Fruit fly (Drosophila melanogaster) whole organism, embryonic: Measurements from ENCODE around the gene Dap160.

ENCODE experiments used
- Abd-B ChIP-seq: fragments of 200-800 bp; sonication (Bioruptor generic); optimal IDR thresholded peaks from 2 replicates; lab custom pipeline; 2018; ENCODE audit warnings: missing biosample characterization, mild to moderate bottlenecking, missing genetic modification characterization, moderate library complexity
- B-H2 ChIP-seq: fragments of 200-800 bp; sonication (Bioruptor generic); optimal IDR thresholded peaks from 2 replicates; lab custom pipeline; 2018; ENCODE audit warnings: missing biosample characterization, mild to moderate bottlenecking, missing genetic modification characterization
- BEAF-32 ChIP-seq: fragments of 200-800 bp; sonication (Bioruptor generic); optimal IDR thresholded peaks from 3 replicates; lab custom pipeline; 2017; ENCODE audit warnings: missing biosample characterization, missing genetic modification characterization, mild to moderate bottlenecking, moderate library complexity, missing genetic modification reagents
- CG10366 ChIP-seq: fragments of 200-800 bp; sonication (Bioruptor generic); IDR thresholded peaks from 2 replicates; pipeline ENCODE4 v1.3.6; 2022; ENCODE audit warnings: missing biosample characterization, missing genetic modification characterization
- CG10979 ChIP-seq: fragments of 200-800 bp; sonication (Bioruptor generic); optimal IDR thresholded peaks from 2 replicates; lab custom pipeline; 2018; ENCODE audit warnings: missing biosample characterization, mild to moderate bottlenecking, missing genetic modification characterization, moderate library complexity
- CG11560 ChIP-seq: fragments of 200-800 bp; sonication (Bioruptor generic); IDR thresholded peaks from 3 replicates; pipeline ENCODE4 v1.3.6; 2022; ENCODE audit warnings: missing biosample characterization, missing genetic modification characterization
- CG12769 ChIP-seq: fragments of 200-800 bp; sonication (Bioruptor generic); optimal IDR thresholded peaks from 2 replicates; lab custom pipeline; 2019; ENCODE audit warnings: missing biosample characterization, mild to moderate bottlenecking, missing genetic modification characterization, moderate library complexity
- CG15073 ChIP-seq: fragments of 200-800 bp; sonication (Bioruptor generic); optimal IDR thresholded peaks from 2 replicates; lab custom pipeline; 2016; ENCODE audit warnings: missing biosample characterization, missing genetic modification characterization
- CG17912 ChIP-seq: fragments of 200-800 bp; sonication (Bioruptor generic); optimal IDR thresholded peaks from 2 replicates; lab custom pipeline; 2018; ENCODE audit warnings: missing biosample characterization, mild to moderate bottlenecking, missing genetic modification characterization
- CG3065 ChIP-seq: fragments of 200-800 bp; sonication (Bioruptor generic); optimal IDR thresholded peaks from 2 replicates; lab custom pipeline; 2016; ENCODE audit warnings: missing biosample characterization, missing genetic modification characterization
- CG32767 ChIP-seq: fragments of 200-800 bp; sonication (Bioruptor generic); IDR thresholded peaks from 2 replicates; pipeline ENCODE4 v1.3.6; 2022; ENCODE audit warnings: missing biosample characterization, missing genetic modification characterization
- CG33213 ChIP-seq: fragments of 200-800 bp; sonication (Bioruptor generic); optimal IDR thresholded peaks from 3 replicates; lab custom pipeline; 2016; ENCODE audit warnings: missing biosample characterization, missing genetic modification characterization
- CG4404 ChIP-seq: fragments of 200-800 bp; sonication (Bioruptor generic); IDR thresholded peaks from 2 replicates; pipeline ENCODE4 v1.3.6; 2022; ENCODE audit warnings: missing biosample characterization, missing genetic modification characterization
- CG4617 ChIP-seq: fragments of 200-800 bp; sonication (Bioruptor generic); optimal IDR thresholded peaks from 3 replicates; lab custom pipeline; 2016; ENCODE audit warnings: missing biosample characterization, missing genetic modification characterization, borderline replicate concordance
- CG4707 ChIP-seq: fragments of 200-800 bp; sonication (Bioruptor generic); optimal IDR thresholded peaks from 2 replicates; lab custom pipeline; 2018; ENCODE audit warnings: missing biosample characterization, mild to moderate bottlenecking, missing genetic modification characterization, moderate library complexity
- CG5245 ChIP-seq: fragments of 200-800 bp; sonication (Bioruptor generic); optimal IDR thresholded peaks from 3 replicates; lab custom pipeline; 2016; ENCODE audit warnings: missing biosample characterization, missing genetic modification characterization
- CG6175 ChIP-seq: fragments of 200-800 bp; sonication (Bioruptor generic); IDR thresholded peaks from 3 replicates; pipeline ENCODE4 v1.3.6; 2022; ENCODE audit warnings: missing biosample characterization, missing genetic modification characterization
- CG6272 ChIP-seq: fragments of 200-800 bp; sonication (Bioruptor generic); IDR thresholded peaks from 2 replicates; pipeline ENCODE4 v1.3.6; 2022; ENCODE audit warnings: missing biosample characterization, missing genetic modification characterization
- CG6813 ChIP-seq: fragments of 200-800 bp; sonication (Bioruptor generic); optimal IDR thresholded peaks from 2 replicates; lab custom pipeline; 2017; ENCODE audit warnings: missing biosample characterization, missing genetic modification characterization, mild to moderate bottlenecking, moderate library complexity, missing genetic modification reagents
- CG7372 ChIP-seq: fragments of 200-800 bp; sonication (Bioruptor generic); IDR thresholded peaks from 2 replicates; pipeline ENCODE4 v1.3.6; 2022; ENCODE audit warnings: missing biosample characterization, missing genetic modification characterization
- CG8281 ChIP-seq: fragments of 200-800 bp; sonication (Bioruptor generic); optimal IDR thresholded peaks from 2 replicates; lab custom pipeline; 2018; ENCODE audit warnings: missing biosample characterization, mild to moderate bottlenecking, missing genetic modification characterization, moderate library complexity
- CG9727 ChIP-seq: fragments of 200-800 bp; sonication (Bioruptor generic); optimal IDR thresholded peaks from 3 replicates; lab custom pipeline; 2017; ENCODE audit warnings: missing biosample characterization, mild to moderate bottlenecking, missing genetic modification characterization
- CG9932 ChIP-seq: fragments of 200-800 bp; sonication (Bioruptor generic); IDR thresholded peaks from 2 replicates; pipeline ENCODE4 v1.3.6; 2022; ENCODE audit warnings: missing biosample characterization, missing genetic modification characterization
- CTCF ChIP-seq: fragments of 200-800 bp; sonication (Bioruptor generic); optimal IDR thresholded peaks from 2 replicates; lab custom pipeline; 2017; ENCODE audit warnings: missing biosample characterization, mild to moderate bottlenecking, missing genetic modification characterization, moderate library complexity
- D ChIP-seq, 2 experiments: fragments of 200-800 bp in 1 of 2; fragments of >200 bp in 1 of 2; sonication (Bioruptor generic) in 1 of 2; optimal IDR thresholded peaks; 2 replicates in 1 of 2; 3 replicates in 1 of 2; lab custom pipeline; 2017; ENCODE audit warnings: mild to moderate bottlenecking in 1 of 2, missing biosample characterization in 1 of 2, missing genetic modification characterization in 1 of 2, missing genetic modification reagents in 1 of 2
- Dip3 ChIP-seq: fragments of 200-800 bp; sonication (Bioruptor generic); optimal IDR thresholded peaks from 3 replicates; lab custom pipeline; 2016; ENCODE audit warnings: missing biosample characterization, missing genetic modification characterization
- Fer2 ChIP-seq: fragments of 200-800 bp; sonication (Bioruptor generic); optimal IDR thresholded peaks from 2 replicates; lab custom pipeline; 2018; ENCODE audit warnings: missing biosample characterization, mild to moderate bottlenecking, missing genetic modification characterization, moderate library complexity
- Gug ChIP-seq: fragments of 200-800 bp; sonication (Bioruptor generic); IDR thresholded peaks from 4 replicates; pipeline ENCODE4 v1.3.6; 2022; ENCODE audit warnings: missing biosample characterization, missing genetic modification characterization
- Hr3 ChIP-seq: fragments of 200-800 bp; sonication (Bioruptor generic); optimal IDR thresholded peaks from 3 replicates; lab custom pipeline; 2016; ENCODE audit warnings: missing biosample characterization, missing genetic modification characterization
- Hr39 ChIP-seq: fragments of >200 bp; optimal IDR thresholded peaks from 2 replicates; lab custom pipeline; 2017
- Lhr ChIP-seq: fragments of 200-800 bp; sonication (Bioruptor generic); optimal IDR thresholded peaks from 3 replicates; lab custom pipeline; 2017; ENCODE audit warnings: mild to moderate bottlenecking, missing biosample characterization, missing genetic modification reagents, missing genetic modification characterization
- MBD-R2 ChIP-seq: fragments of 200-800 bp; sonication (Bioruptor generic); IDR thresholded peaks from 2 replicates; pipeline ENCODE4 v1.3.6; 2022; ENCODE audit warnings: missing biosample characterization, missing genetic modification characterization
- PHDP ChIP-seq: fragments of 200-800 bp; sonication (Bioruptor generic); optimal IDR thresholded peaks from 3 replicates; lab custom pipeline; 2018; ENCODE audit warnings: missing biosample characterization, mild to moderate bottlenecking, missing genetic modification characterization, moderate library complexity
- Stat92E ChIP-seq, 3 experiments: fragments of >200 bp in 2 of 3; fragments of 200-800 bp in 1 of 3; sonication (Bioruptor generic) in 1 of 3; optimal IDR thresholded peaks; 2 replicates each; lab custom pipeline; 2017 to 2019; ENCODE audit warnings: missing biosample characterization in 3 of 3, missing genetic modification characterization in 3 of 3, mild to moderate bottlenecking in 1 of 3, moderate library complexity in 1 of 3
- TFAM ChIP-seq: fragments of 200-800 bp; sonication (Bioruptor generic); optimal IDR thresholded peaks from 2 replicates; lab custom pipeline; 2017; ENCODE audit warnings: missing biosample characterization, missing genetic modification characterization, inconsistent platforms
- Usf ChIP-seq: fragments of 200-800 bp; sonication (Bioruptor generic); optimal IDR thresholded peaks from 2 replicates; lab custom pipeline; 2017; ENCODE audit warnings: missing genotype, missing biosample characterization, missing genetic modification characterization
- Xrp1 ChIP-seq: fragments of 200-800 bp; sonication (Bioruptor generic); IDR thresholded peaks from 2 replicates; pipeline ENCODE4 v1.3.6; 2022; ENCODE audit warnings: missing biosample characterization, missing genetic modification characterization
- ac ChIP-seq: fragments of 200-800 bp; sonication (Bioruptor generic); optimal IDR thresholded peaks from 3 replicates; lab custom pipeline; 2017; ENCODE audit warnings: missing biosample characterization, mild to moderate bottlenecking, missing genetic modification characterization
- aop ChIP-seq: fragments of 200-800 bp; sonication (Bioruptor generic); IDR thresholded peaks from 2 replicates; pipeline ENCODE4 v1.3.6; 2022; ENCODE audit warnings: missing biosample characterization, missing genetic modification characterization
- ci ChIP-seq: fragments of 200-800 bp; sonication (Bioruptor generic); IDR thresholded peaks from 3 replicates; pipeline ENCODE4 v1.3.6; 2022; ENCODE audit warnings: missing biosample characterization, missing genetic modification characterization
- emc ChIP-seq: fragments of 200-800 bp; sonication (Bioruptor generic); optimal IDR thresholded peaks from 2 replicates; lab custom pipeline; 2016; ENCODE audit warnings: missing biosample characterization, missing genetic modification characterization
- en ChIP-seq: fragments of 200-800 bp; sonication (Bioruptor generic); optimal IDR thresholded peaks from 2 replicates; lab custom pipeline; 2016; ENCODE audit warnings: missing biosample characterization, missing genetic modification characterization
- esg ChIP-seq: fragments of 200-800 bp; sonication (Bioruptor generic); conservative IDR thresholded peaks from 2 replicates; pipeline ENCODE4 v1.3.6; 2022; ENCODE audit warnings: missing biosample characterization, missing genetic modification characterization
- fd96Cb ChIP-seq: fragments of 200-800 bp; sonication (Bioruptor generic); optimal IDR thresholded peaks from 2 replicates; lab custom pipeline; 2018; ENCODE audit warnings: missing biosample characterization, mild to moderate bottlenecking, missing genetic modification characterization, moderate library complexity
- insv ChIP-seq, 2 experiments: fragments of 200-800 bp; sonication (Bioruptor generic); optimal IDR thresholded peaks; 3 replicates each; lab custom pipeline; 2016 to 2018; ENCODE audit warnings: missing biosample characterization in 2 of 2, missing genetic modification characterization in 2 of 2
- luna ChIP-seq: fragments of 200-800 bp; sonication (Bioruptor generic); optimal IDR thresholded peaks from 2 replicates; lab custom pipeline; 2016; ENCODE audit warnings: missing biosample characterization, missing genetic modification characterization
- mam ChIP-seq: fragments of 200-800 bp; sonication (Bioruptor generic); optimal IDR thresholded peaks from 3 replicates; lab custom pipeline; 2016; ENCODE audit warnings: missing biosample characterization, missing genetic modification characterization
- pan ChIP-seq, 4 experiments: fragments of >200 bp in 3 of 4; fragments of 200-800 bp in 1 of 4; sonication (Bioruptor generic) in 1 of 4; optimal IDR thresholded peaks in 3 of 4; IDR thresholded peaks in 1 of 4; 2 replicates each; pipeline versions ENCODE4 v1.3.6 to Lab custom; 2017 to 2022; ENCODE audit warnings: missing biosample characterization in 2 of 4, missing genetic modification characterization in 2 of 4, mixed read lengths in 1 of 4
- sens-2 ChIP-seq: fragments of 200-800 bp; sonication (Bioruptor generic); IDR thresholded peaks from 2 replicates; pipeline ENCODE4 v1.3.6; 2022; ENCODE audit warnings: missing biosample characterization, missing genetic modification characterization
- wdn ChIP-seq: fragments of 200-800 bp; sonication (Bioruptor generic); IDR thresholded peaks from 2 replicates; pipeline ENCODE4 v1.3.6; 2022; ENCODE audit warnings: missing biosample characterization, missing genetic modification characterization

The Dap160 gene

dm6 chr2L:21158554-21158953 lies 16.4 kb upstream of the Dap160 start, which contains the start of the genes Coq3 and Pld3 (continued):
- peak; percentile 68 for TF ChIP-seq CG6813 (GFP tag; lab: Kevin White, UChicago)
- TF ChIP-seq insv (GFP tag; optimal IDR thresholded peaks at IDR 0.05; lab: Kevin White, UChicago): peak in 1 of 2 experiments; percentile 28
- TF ChIP-seq CG4617 (GFP tag; lab: Kevin White, UChicago): peak; percentile 50
- TF ChIP-seq Stat92E (GFP tag; optimal IDR thresholded peaks at IDR 0.05; lab: Kevin White, UChicago): no peak
- TF ChIP-seq pan (optimal IDR thresholded peaks at IDR 0.05; lab: Kevin White, UChicago): no peak
- TF ChIP-seq pan (GFP tag; optimal IDR thresholded peaks at IDR 0.05 in 1 of 2, IDR thresholded peaks at IDR 0.05 in 1 of 2): peak in 1 of 2 experiments; percentile 84
- peak; percentile 52 for TF ChIP-seq CG3065
- TF ChIP-seq TFAM (GFP tag; lab: Kevin White, UChicago): no peak
- TF ChIP-seq Dip3 (GFP tag; lab: Kevin White, UChicago): peak; percentile 72
- peak; percentile 87 for TF ChIP-seq ci (GFP tag; lab: Robert Waterston, UW)
- peak; percentile 77 for TF ChIP-seq CG9727
- peak; percentile 75 for TF ChIP-seq CG5245 (GFP tag; lab: Kevin White, UChicago)
- peak; percentile 36 for TF ChIP-seq Lhr (GFP tag; lab: Kevin White, UChicago)
- TF ChIP-seq Abd-B (GFP tag; lab: Kevin White, UChicago): peak; percentile 60
- peak; percentile 37 for TF ChIP-seq CG8281 (tag; lab: Kevin White, UChicago)
- TF ChIP-seq CG12769 (tag; lab: Kevin White, UChicago): peak; percentile 79
- TF ChIP-seq Hr39: no peak
- peak; percentile 50 for TF ChIP-seq wdn
- TF ChIP-seq CG6175 (GFP tag; lab: Robert Waterston, UW): no peak
- TF ChIP-seq CG4707 (GFP tag; lab: Kevin White, UChicago): peak; percentile 61
- TF ChIP-seq CG33213: peak; percentile 57
- no peak for TF ChIP-seq CG15073 (GFP tag; lab: Kevin White, UChicago)
- TF ChIP-seq Hr3 (GFP tag; lab: Kevin White, UChicago): peak; percentile 74
- TF ChIP-seq Gug (GFP tag; lab: Robert Waterston, UW): peak; percentile 90
- TF ChIP-seq CG17912 (GFP tag; lab: Kevin White, UChicago): peak; percentile 35
- TF ChIP-seq Usf: peak; percentile 75
- TF ChIP-seq CTCF (GFP tag; lab: Kevin White, UChicago): peak; percentile 21
- no peak for TF ChIP-seq D (optimal IDR thresholded peaks at IDR 0.05; lab: Kevin White, UChicago)
- peak; percentile 69 for TF ChIP-seq D (GFP tag; optimal IDR thresholded peaks at IDR 0.05; lab: Kevin White, UChicago)
- TF ChIP-seq CG9932: peak; percentile 80
- peak; percentile 31 for TF ChIP-seq luna (GFP tag; lab: Kevin White, UChicago)
- peak; percentile 69 for TF ChIP-seq CG10366 (GFP tag; lab: Robert Waterston, UW)
- peak; percentile 86 for TF ChIP-seq PHDP (tag; lab: Kevin White, UChicago)
- peak; percentile 3 for TF ChIP-seq BEAF-32 (GFP tag; lab: Kevin White, UChicago)
- TF ChIP-seq mam (GFP tag; lab: Kevin White, UChicago): peak; percentile 83
- peak; percentile 58; the same call in 1 of the 2 replicates for TF ChIP-seq CG32767 (GFP tag; lab: Robert Waterston, UW)
- peak; percentile 47 for TF ChIP-seq ac (GFP tag; lab: Kevin White, UChicago)
- peak; percentile 63; the same call in 1 of the 2 replicates for TF ChIP-seq aop (GFP tag; lab: Robert Waterston, UW)
- no peak for TF ChIP-seq emc
- TF ChIP-seq CG6272: 0 out of 2 replicates have a peak, but pooled peaks have one; percentile 44
- TF ChIP-seq MBD-R2 (GFP tag; lab: Robert Waterston, UW): peak; percentile 81
- TF ChIP-seq esg (GFP tag; lab: Robert Waterston, UW): peak; percentile 38; the same call in 1 of the 2 replicates
- 0 out of 2 replicates have a peak, but pooled peaks have one; percentile 28 for TF ChIP-seq CG7372 (GFP tag; lab: Robert Waterston, UW)
- TF ChIP-seq CG10979 (tag; lab: Kevin White, UChicago): peak; percentile 80
- TF ChIP-seq sens-2 (GFP tag; lab: Robert Waterston, UW): peak; percentile 81
- peak; percentile 76 for TF ChIP-seq fd96Cb
- peak; percentile 87 for TF ChIP-seq B-H2 (GFP tag; lab: Kevin White, UChicago)
- TF ChIP-seq Fer2 (tag; lab: Kevin White, UChicago): peak; percentile 71
- peak; percentile 65 for TF ChIP-seq CG4404 (GFP tag; lab: Robert Waterston, UW)
- peak; percentile 25 for TF ChIP-seq en (GFP tag; lab: Kevin White, UChicago)
- peak; percentile 90 for TF ChIP-seq Xrp1 (GFP tag; lab: Robert Waterston, UW)
- TF ChIP-seq CG11560 (tag; lab: Robert Waterston, UW): no peak
